Worm (Caenorhabditis elegans): ENCODE data around the gene srj-15.

Gene srj-15

DNA sequence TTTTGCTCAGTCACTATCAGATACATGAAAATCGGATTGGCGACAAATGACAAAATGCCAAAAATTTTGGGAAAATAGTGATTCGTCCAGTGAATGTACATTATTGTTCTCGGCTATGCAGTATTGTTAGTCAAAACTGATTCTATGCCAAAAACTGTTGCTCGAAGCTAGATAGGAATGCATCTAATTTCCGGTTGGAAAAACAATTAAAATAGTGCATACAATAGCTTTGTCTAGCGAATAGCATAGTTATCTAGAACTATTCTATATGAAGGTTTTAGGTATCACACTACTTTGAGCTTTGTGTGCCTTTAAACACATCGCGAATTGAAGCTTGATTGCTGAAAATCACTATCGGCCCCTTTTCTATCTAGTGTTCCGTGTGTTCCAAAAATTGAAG, at the start of gene srj-15:
Gene srj-15 (minus strand): TSS at position 101 of the 400 bp plus-strand sequence.
- no peak for TF ChIP-seq lag-1 (GFP tag; IDR thresholded peaks at IDR 0.05)
- no peak for TF ChIP-seq F37B4.10 (GFP tag; IDR thresholded peaks at IDR 0.05)
- TF ChIP-seq attf-6 (GFP tag; IDR thresholded peaks at IDR 0.05): no peak
- no peak for TF ChIP-seq snpc-1.3 (tag; optimal IDR thresholded peaks at IDR 0.05; ENCODE audit: insufficient read depth)
- no peak for TF ChIP-seq athp-1 (tag; optimal IDR thresholded peaks at IDR 0.05)
- no peak for TF ChIP-seq nhr-80 (tag; optimal IDR thresholded peaks at IDR 0.05)
- no peak for TF ChIP-seq F55B11.4 (tag; optimal IDR thresholded peaks at IDR 0.05; ENCODE audit: borderline replicate concordance, insufficient read depth)
- TF ChIP-seq tbx-9 (tag; optimal IDR thresholded peaks at IDR 0.05; ENCODE audit: borderline replicate concordance): no peak
- no peak for TF ChIP-seq bed-1 (GFP tag; IDR thresholded peaks at IDR 0.05)
- TF ChIP-seq sea-2 (GFP tag; IDR thresholded peaks at IDR 0.05): no peak
- no peak for TF ChIP-seq let-526 (GFP tag; IDR thresholded peaks at IDR 0.05)
- TF ChIP-seq dpl-1 (GFP tag; optimal IDR thresholded peaks at IDR 0.05): no peak
- TF ChIP-seq ceh-91 (GFP tag; IDR thresholded peaks at IDR 0.05): no peak
- TF ChIP-seq Y53F4B.3 (GFP tag; IDR thresholded peaks at IDR 0.05): no peak

DNA sequence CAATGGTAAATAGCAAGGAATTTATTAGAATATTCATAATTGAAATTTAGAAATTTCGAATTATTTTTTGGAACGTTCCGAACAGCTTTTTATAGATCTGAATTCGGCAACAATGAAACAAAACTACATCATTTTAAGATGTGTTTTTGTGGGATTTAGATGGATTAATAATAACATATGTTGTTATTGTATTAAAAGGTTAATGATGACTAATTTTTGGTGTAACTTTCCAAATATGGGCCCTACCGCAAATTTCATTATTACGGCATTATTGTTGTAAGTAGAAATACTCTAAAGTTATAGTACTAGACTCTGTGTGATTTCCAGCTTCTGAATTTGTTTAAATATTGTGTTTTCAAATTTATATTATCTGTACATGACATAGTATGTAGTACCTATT, 49.1 kb upstream of the srj-15 start, which contains the start of gene F59A7.11:
Gene F59A7.11 (minus strand): TSS at position 101 of the 400 bp plus-strand sequence.
- TF ChIP-seq dpl-1 (GFP tag; optimal IDR thresholded peaks at IDR 0.05) (no peak), pbrm-1 (GFP tag; IDR thresholded peaks at IDR 0.05) (no peak), ztf-3 (GFP tag; optimal IDR thresholded peaks at IDR 0.05) (no peak), C06A6.2 (GFP tag; conservative IDR thresholded peaks at IDR 0.05) (no peak), mcd-1 (GFP tag; IDR thresholded peaks at IDR 0.05) (no peak), mes-4 (tag; optimal IDR thresholded peaks at IDR 0.05) (no peak), sdz-38 (tag; optimal IDR thresholded peaks at IDR 0.05) (no peak), hlh-26 (GFP tag; conservative IDR thresholded peaks at IDR 0.05) (no peak), snpc-1.3 (tag; optimal IDR thresholded peaks at IDR 0.05; ENCODE audit: insufficient read depth) (no peak), gei-17 (GFP tag; optimal IDR thresholded peaks at IDR 0.05) (no peak), nhr-179 (tag; optimal IDR thresholded peaks at IDR 0.05) (no peak), K11D2.4 (GFP tag; IDR thresholded peaks at IDR 0.05) (no peak), egl-18 (GFP tag; IDR thresholded peaks at IDR 0.05) (no peak), ztf-26 (tag; optimal IDR thresholded peaks at IDR 0.05) (no peak), Y67H2A.10 (GFP tag; conservative IDR thresholded peaks at IDR 0.05) (no peak), lin-35 (GFP tag; optimal IDR thresholded peaks at IDR 0.05) (no peak), nhr-27 (tag; optimal IDR thresholded peaks at IDR 0.05) (no peak)

DNA sequence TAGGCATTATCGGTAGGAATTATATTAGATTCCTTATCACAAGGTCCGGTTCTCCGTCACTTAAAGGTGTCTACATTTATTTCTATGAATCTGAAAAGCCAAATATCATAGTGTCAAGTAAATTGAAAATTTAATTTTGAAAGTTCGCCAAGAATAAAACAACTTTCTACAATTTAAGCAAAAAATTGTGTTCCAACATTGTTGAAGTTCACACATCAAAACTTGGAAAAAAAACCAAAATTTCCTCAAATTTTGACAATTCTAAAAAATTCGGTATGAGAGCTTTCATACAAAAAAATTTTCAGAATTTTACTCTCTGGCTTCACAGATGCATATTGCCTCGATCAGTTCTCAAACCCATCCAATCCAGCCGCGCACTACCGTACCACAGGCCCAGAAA, 47.1 kb upstream of the srj-15 start, which contains the start of gene F59A7.7:
Gene F59A7.7 (plus strand): TSS at position 301 of the 400 bp plus-strand sequence.
- TF ChIP-seq ceh-27 (GFP tag; optimal IDR thresholded peaks at IDR 0.05) (no peak), ceh-58 (GFP tag; IDR thresholded peaks at IDR 0.05) (0 out of 2 replicates have a peak, but pooled peaks have one; percentile 23), madf-8 (GFP tag; conservative IDR thresholded peaks at IDR 0.05) (no peak)

DNA sequence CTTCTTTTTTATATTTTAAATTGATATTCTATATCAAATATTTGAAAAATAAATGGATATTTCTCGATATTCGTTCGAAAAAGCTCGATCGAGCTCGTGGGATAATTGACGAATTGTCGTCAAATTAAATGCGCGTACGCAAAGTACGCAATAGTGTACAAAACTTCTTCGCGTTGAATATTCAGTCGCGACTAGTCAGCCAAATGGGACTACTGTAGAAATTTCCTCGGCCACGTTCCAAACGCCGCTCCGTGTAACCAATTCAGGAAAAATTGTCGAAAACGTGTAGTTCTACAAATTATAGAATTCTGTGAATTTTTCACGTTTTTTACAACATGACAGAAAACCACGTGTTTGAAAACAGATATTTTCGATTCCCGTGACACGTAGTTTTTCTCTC, 43.7 kb upstream of the srj-15 start:
- no peak for TF ChIP-seq B0035.1 (tag; optimal IDR thresholded peaks at IDR 0.05)
- no peak for TF ChIP-seq rpc-1 (optimal IDR thresholded peaks at IDR 0.05)
- no peak for TF ChIP-seq rpc-1 (tag; optimal IDR thresholded peaks at IDR 0.05)
- peak; percentile 74 for TF ChIP-seq attf-3 (GFP tag; conservative IDR thresholded peaks at IDR 0.05)
- TF ChIP-seq F33H1.4 (GFP tag; IDR thresholded peaks at IDR 0.05): peak; percentile 75
- TF ChIP-seq D2030.7 (GFP tag; IDR thresholded peaks at IDR 0.05): peak; percentile 90
- no peak for TF ChIP-seq zfh-2 (GFP tag; conservative IDR thresholded peaks at IDR 0.05)
- TF ChIP-seq ztf-26 (tag; optimal IDR thresholded peaks at IDR 0.05): no peak
- TF ChIP-seq madf-6 (GFP tag; IDR thresholded peaks at IDR 0.05): peak; percentile 90
- peak; percentile 94 for TF ChIP-seq hmg-1.2 (GFP tag; IDR thresholded peaks at IDR 0.05)
- no peak for TF ChIP-seq F22D6.2 (tag; optimal IDR thresholded peaks at IDR 0.05)
- TF ChIP-seq nfyb-1 (GFP tag; IDR thresholded peaks at IDR 0.05): peak; percentile 67; the same call in 1 of the 2 replicates
- TF ChIP-seq lin-26 (GFP tag; IDR thresholded peaks at IDR 0.05): no peak
- peak; percentile 43 for TF ChIP-seq ceh-27 (GFP tag; optimal IDR thresholded peaks at IDR 0.05)
- peak; percentile 93 for TF ChIP-seq dox-1 (GFP tag; IDR thresholded peaks at IDR 0.05)
- peak; percentile 72 for TF ChIP-seq him-1 (tag; optimal IDR thresholded peaks at IDR 0.05)
- peak; percentile 58 for TF ChIP-seq efl-1 (GFP tag; optimal IDR thresholded peaks at IDR 0.05)

Data from whole organism, young adult.